Fruit fly (Drosophila melanogaster): ENCODE measurements around the gene fz.

DNA sequence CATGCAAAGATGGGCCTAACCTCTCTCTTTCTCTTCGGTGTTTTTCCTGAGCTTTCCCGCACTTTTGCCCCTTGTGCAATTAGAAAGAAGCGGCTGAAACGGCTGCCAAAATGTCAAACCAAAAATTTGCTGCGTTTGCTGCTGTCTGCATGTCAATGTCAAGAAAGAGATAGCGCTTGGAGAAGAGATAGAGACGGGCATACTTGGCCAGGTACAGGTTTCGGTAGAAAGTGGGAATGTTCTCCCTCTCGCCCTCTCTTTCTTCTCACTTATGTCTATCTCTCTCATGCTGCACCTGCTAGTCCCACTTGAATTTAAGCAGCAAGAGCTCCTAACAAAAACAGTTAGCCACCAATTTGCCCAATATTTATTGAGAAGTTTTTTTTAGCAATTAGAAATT, 23.9 kb downstream of the fz start:
- no peak for TF ChIP-seq Sox14 (GFP tag; optimal IDR thresholded peaks at IDR 0.05)
- TF ChIP-seq esn (GFP tag; optimal IDR thresholded peaks at IDR 0.05), result no peak
- TF ChIP-seq CG8119 (GFP tag; IDR thresholded peaks at IDR 0.05), result no peak
- no peak for TF ChIP-seq Smox (GFP tag; optimal IDR thresholded peaks at IDR 0.05)
- TF ChIP-seq CG3919 (GFP tag; optimal IDR thresholded peaks at IDR 0.05), result no peak
- TF ChIP-seq CG34406 (GFP tag; optimal IDR thresholded peaks at IDR 0.05), result no peak
- no peak for TF ChIP-seq CG31627 (GFP tag; optimal IDR thresholded peaks at IDR 0.05)
- no peak for TF ChIP-seq eg (GFP tag; IDR thresholded peaks at IDR 0.05)
- TF ChIP-seq CG16779 (tag; optimal IDR thresholded peaks at IDR 0.05), result no peak
- no peak for TF ChIP-seq ss (GFP tag; optimal IDR thresholded peaks at IDR 0.05)
- no peak for TF ChIP-seq achi (GFP tag; optimal IDR thresholded peaks at IDR 0.05)
- TF ChIP-seq lz (GFP tag; optimal IDR thresholded peaks at IDR 0.05), result no peak
- TF ChIP-seq CG6276 (GFP tag; optimal IDR thresholded peaks at IDR 0.05), result no peak
- no peak for TF ChIP-seq Blimp-1 (GFP tag; optimal IDR thresholded peaks at IDR 0.05)

Measured in whole organism, prepupa.